Fruit fly (Drosophila melanogaster) whole organism, embryonic: ENCODE data around the gene mRpL37.

Experiments used
- Asciz ChIP-seq: fragments of 200-800 bp; sonication (Bioruptor generic); optimal IDR thresholded peaks from 2 replicates; lab custom pipeline; 2017; ENCODE audit warnings: missing biosample characterization, mild to moderate bottlenecking, missing genetic modification characterization, missing genetic modification reagents
- Bgb ChIP-seq: fragments of 200-800 bp; sonication (Bioruptor generic); IDR thresholded peaks from 2 replicates; pipeline ENCODE4 v1.3.6; 2022; ENCODE audit warnings: missing biosample characterization, missing genetic modification characterization; ENCODE audit not compliant: partially characterized antibody
- BtbVII ChIP-seq: fragments of 200-800 bp; sonication (Bioruptor generic); optimal IDR thresholded peaks from 3 replicates; lab custom pipeline; 2017; ENCODE audit warnings: missing biosample characterization, mild to moderate bottlenecking, missing genetic modification characterization
- CG11695 ChIP-seq: fragments of 200-800 bp; sonication (Bioruptor generic); IDR thresholded peaks from 3 replicates; pipeline ENCODE4 v1.3.6; 2022; ENCODE audit warnings: missing biosample characterization, missing genetic modification characterization
- CG12071 ChIP-seq: fragments of 200-800 bp; sonication (Bioruptor generic); optimal IDR thresholded peaks from 3 replicates; lab custom pipeline; 2018; ENCODE audit warnings: missing biosample characterization, mild to moderate bottlenecking, missing genetic modification characterization
- CG12659 ChIP-seq: fragments of 200-800 bp; sonication (Bioruptor generic); optimal IDR thresholded peaks from 3 replicates; lab custom pipeline; 2017; ENCODE audit warnings: mild to moderate bottlenecking, missing biosample characterization, missing genetic modification reagents, missing genetic modification characterization
- CG15011 ChIP-seq: fragments of 200-800 bp; sonication (Bioruptor generic); optimal IDR thresholded peaks from 3 replicates; lab custom pipeline; 2018; ENCODE audit warnings: missing biosample characterization, mild to moderate bottlenecking, missing genetic modification characterization
- CG16813 ChIP-seq: fragments of 200-800 bp; sonication (Bioruptor generic); IDR thresholded peaks from 3 replicates; pipeline ENCODE4 v1.3.6; 2022; ENCODE audit warnings: missing biosample characterization, missing genetic modification characterization; ENCODE audit not compliant: partially characterized antibody
- CG17385 ChIP-seq: fragments of 200-800 bp; sonication (Bioruptor generic); optimal IDR thresholded peaks from 3 replicates; lab custom pipeline; 2018; ENCODE audit warnings: missing biosample characterization, mild to moderate bottlenecking, missing genetic modification characterization
- CG17802 ChIP-seq: fragments of 200-800 bp; sonication (Bioruptor generic); optimal IDR thresholded peaks from 2 replicates; lab custom pipeline; 2018; ENCODE audit warnings: missing biosample characterization, mild to moderate bottlenecking, missing genetic modification characterization, moderate library complexity
- CG3163 ChIP-seq: fragments of 200-800 bp; sonication (Bioruptor generic); optimal IDR thresholded peaks from 3 replicates; lab custom pipeline; 2016; ENCODE audit warnings: missing biosample characterization, missing genetic modification characterization
- CG34376 ChIP-seq: fragments of 200-800 bp; sonication (Bioruptor generic); optimal IDR thresholded peaks from 2 replicates; lab custom pipeline; 2018; ENCODE audit warnings: missing biosample characterization, mild to moderate bottlenecking, missing genetic modification characterization
- CG4730 ChIP-seq: fragments of 200-800 bp; sonication (Bioruptor generic); IDR thresholded peaks from 2 replicates; pipeline ENCODE4 v1.3.6; 2022; ENCODE audit warnings: missing biosample characterization, missing genetic modification characterization
- CG5180 ChIP-seq: fragments of 200-800 bp; sonication (Bioruptor generic); optimal IDR thresholded peaks from 3 replicates; lab custom pipeline; 2017; ENCODE audit warnings: missing biosample characterization, missing genetic modification characterization, mild to moderate bottlenecking, moderate library complexity, missing genetic modification reagents
- CG6765 ChIP-seq: fragments of 200-800 bp; sonication (Bioruptor generic); optimal IDR thresholded peaks from 3 replicates; lab custom pipeline; 2017; ENCODE audit warnings: missing biosample characterization, mild to moderate bottlenecking, missing genetic modification characterization
- CG9932 ChIP-seq: fragments of 200-800 bp; sonication (Bioruptor generic); IDR thresholded peaks from 2 replicates; pipeline ENCODE4 v1.3.6; 2022; ENCODE audit warnings: missing biosample characterization, missing genetic modification characterization
- Deaf1 ChIP-seq: fragments of 200-800 bp; optimal IDR thresholded peaks from 3 replicates; lab custom pipeline; 2019; ENCODE audit warnings: missing biosample characterization, mild to moderate bottlenecking, missing genetic modification characterization, moderate library complexity
- Dll ChIP-seq: fragments of 200-800 bp; sonication (Bioruptor generic); IDR thresholded peaks from 4 replicates; pipeline ENCODE4 v1.3.6; 2022; ENCODE audit warnings: missing biosample characterization, missing genetic modification characterization; ENCODE audit not compliant: partially characterized antibody
- Ets65A ChIP-seq: fragments of 200-800 bp; sonication (Bioruptor generic); peaks from one replicate; lab custom pipeline; 2016; ENCODE audit warnings: missing biosample characterization, missing genetic modification characterization
- H2.0 ChIP-seq: fragments of 200-800 bp; sonication (Bioruptor generic); IDR thresholded peaks from 2 replicates; pipeline ENCODE4 v1.3.6; 2022; ENCODE audit warnings: missing biosample characterization, missing genetic modification characterization
- HLH4C ChIP-seq: fragments of 200-800 bp; sonication (Bioruptor generic); IDR thresholded peaks from 3 replicates; pipeline ENCODE4 v1.3.6; 2022; ENCODE audit warnings: missing biosample characterization, missing genetic modification characterization; ENCODE audit not compliant: partially characterized antibody
- HLH54F ChIP-seq: fragments of 200-800 bp; sonication (Bioruptor generic); optimal IDR thresholded peaks from 3 replicates; lab custom pipeline; 2016; ENCODE audit warnings: missing biosample characterization, missing genetic modification characterization
- Lpt ChIP-seq: fragments of >200 bp; optimal IDR thresholded peaks from 2 replicates; lab custom pipeline; 2018; ENCODE audit warnings: missing biosample characterization, missing genetic modification characterization
- Pdp1 ChIP-seq, 2 experiments: fragments of 200-800 bp; sonication (Bioruptor generic); optimal IDR thresholded peaks; 3 replicates each; lab custom pipeline; 2016; ENCODE audit warnings: missing biosample characterization in 2 of 2, missing genetic modification characterization in 2 of 2, mild to moderate bottlenecking in 1 of 2, moderate library complexity in 1 of 2
- Xrp1 ChIP-seq: fragments of 200-800 bp; sonication (Bioruptor generic); IDR thresholded peaks from 2 replicates; pipeline ENCODE4 v1.3.6; 2022; ENCODE audit warnings: missing biosample characterization, missing genetic modification characterization
- bab2 ChIP-seq: fragments of 200-800 bp; sonication (Bioruptor generic); optimal IDR thresholded peaks from 2 replicates; lab custom pipeline; 2016; ENCODE audit warnings: missing biosample characterization, missing genetic modification characterization
- bsh ChIP-seq, 2 experiments: fragments of 200-800 bp; sonication (Bioruptor generic); optimal IDR thresholded peaks; 2 replicates each; lab custom pipeline; 2017 to 2018; ENCODE audit warnings: mild to moderate bottlenecking in 2 of 2, missing biosample characterization in 2 of 2, missing genetic modification characterization in 2 of 2, moderate library complexity in 1 of 2
- cg ChIP-seq: fragments of 200-800 bp; sonication (Bioruptor generic); optimal IDR thresholded peaks from 3 replicates; lab custom pipeline; 2019; ENCODE audit warnings: missing biosample characterization, mild to moderate bottlenecking, missing genetic modification characterization, moderate library complexity
- chm ChIP-seq: fragments of 200-800 bp; sonication (Bioruptor generic); IDR thresholded peaks from 2 replicates; pipeline ENCODE4 v1.3.6; 2022; ENCODE audit warnings: missing biosample characterization, missing genetic modification characterization
- gce ChIP-seq: fragments of 200-800 bp; sonication (Bioruptor generic); IDR thresholded peaks from 3 replicates; pipeline ENCODE4 v1.3.6; 2022; ENCODE audit warnings: missing biosample characterization, missing genetic modification characterization
- grn ChIP-seq: fragments of 200-800 bp; sonication (Bioruptor generic); optimal IDR thresholded peaks from 3 replicates; lab custom pipeline; 2017; ENCODE audit warnings: missing biosample characterization, missing genetic modification characterization
- gsb-n ChIP-seq: fragments of 200-800 bp; sonication (Bioruptor generic); optimal IDR thresholded peaks from 3 replicates; lab custom pipeline; 2018; ENCODE audit warnings: missing biosample characterization, mild to moderate bottlenecking, missing genetic modification characterization
- kni ChIP-seq: fragments of 200-800 bp; sonication (Bioruptor generic); optimal IDR thresholded peaks from 3 replicates; lab custom pipeline; 2017; ENCODE audit warnings: mild to moderate bottlenecking, missing biosample characterization, missing genetic modification reagents, missing genetic modification characterization
- mirr ChIP-seq: fragments of 200-800 bp; sonication (Bioruptor generic); optimal IDR thresholded peaks from 3 replicates; lab custom pipeline; 2018; ENCODE audit warnings: missing biosample characterization, mild to moderate bottlenecking, missing genetic modification characterization
- nmo ChIP-seq: fragments of 200-800 bp; sonication (Bioruptor generic); optimal IDR thresholded peaks from 2 replicates; lab custom pipeline; 2018; ENCODE audit warnings: missing biosample characterization, mild to moderate bottlenecking, missing genetic modification characterization, moderate library complexity
- nom ChIP-seq: fragments of 200-800 bp; sonication (Bioruptor generic); optimal IDR thresholded peaks from 2 replicates; lab custom pipeline; 2017; ENCODE audit warnings: missing biosample characterization, missing genetic modification characterization, mild to moderate bottlenecking, moderate library complexity, missing genetic modification reagents
- pita ChIP-seq: fragments of 200-800 bp; sonication (Bioruptor generic); optimal IDR thresholded peaks from 2 replicates; lab custom pipeline; 2017; ENCODE audit warnings: missing biosample characterization, mild to moderate bottlenecking, missing genetic modification characterization
- salm ChIP-seq: fragments of 200-800 bp; sonication (Bioruptor generic); optimal IDR thresholded peaks from 2 replicates; lab custom pipeline; 2018; ENCODE audit warnings: missing biosample characterization, mild to moderate bottlenecking, missing genetic modification characterization
- sim ChIP-seq: fragments of 200-800 bp; sonication (Bioruptor generic); IDR thresholded peaks from 2 replicates; pipeline ENCODE4 v1.3.6; 2022; ENCODE audit warnings: missing biosample characterization, missing genetic modification characterization
- sna ChIP-seq: fragments of 200-800 bp; sonication (Bioruptor generic); IDR thresholded peaks from 2 replicates; pipeline ENCODE4 v1.3.6; 2022; ENCODE audit warnings: missing biosample characterization, missing genetic modification characterization; ENCODE audit not compliant: partially characterized antibody
- sob ChIP-seq: fragments of 200-800 bp; sonication (Bioruptor generic); IDR thresholded peaks from 2 replicates; pipeline ENCODE4 v1.3.6; 2022; ENCODE audit warnings: missing biosample characterization, missing genetic modification characterization
- tio ChIP-seq: fragments of 200-800 bp; sonication (Bioruptor generic); optimal IDR thresholded peaks from 2 replicates; lab custom pipeline; 2017; ENCODE audit warnings: missing biosample characterization, missing genetic modification characterization, inconsistent platforms
- unc-4 ChIP-seq: fragments of 200-800 bp; sonication (Bioruptor generic); IDR thresholded peaks from 2 replicates; pipeline ENCODE4 v1.3.6; 2022; ENCODE audit warnings: missing biosample characterization, missing genetic modification characterization; ENCODE audit not compliant: partially characterized antibody
- vvl ChIP-seq: fragments of 200-800 bp; sonication (Bioruptor generic); IDR thresholded peaks from 2 replicates; pipeline ENCODE4 v1.3.6; 2022; ENCODE audit warnings: missing biosample characterization, missing genetic modification characterization
- z ChIP-seq: fragments of 200-800 bp; sonication (Bioruptor generic); IDR thresholded peaks from 3 replicates; pipeline ENCODE4 v1.3.6; 2022; ENCODE audit warnings: missing biosample characterization, missing genetic modification characterization

Gene mRpL37

DNA sequence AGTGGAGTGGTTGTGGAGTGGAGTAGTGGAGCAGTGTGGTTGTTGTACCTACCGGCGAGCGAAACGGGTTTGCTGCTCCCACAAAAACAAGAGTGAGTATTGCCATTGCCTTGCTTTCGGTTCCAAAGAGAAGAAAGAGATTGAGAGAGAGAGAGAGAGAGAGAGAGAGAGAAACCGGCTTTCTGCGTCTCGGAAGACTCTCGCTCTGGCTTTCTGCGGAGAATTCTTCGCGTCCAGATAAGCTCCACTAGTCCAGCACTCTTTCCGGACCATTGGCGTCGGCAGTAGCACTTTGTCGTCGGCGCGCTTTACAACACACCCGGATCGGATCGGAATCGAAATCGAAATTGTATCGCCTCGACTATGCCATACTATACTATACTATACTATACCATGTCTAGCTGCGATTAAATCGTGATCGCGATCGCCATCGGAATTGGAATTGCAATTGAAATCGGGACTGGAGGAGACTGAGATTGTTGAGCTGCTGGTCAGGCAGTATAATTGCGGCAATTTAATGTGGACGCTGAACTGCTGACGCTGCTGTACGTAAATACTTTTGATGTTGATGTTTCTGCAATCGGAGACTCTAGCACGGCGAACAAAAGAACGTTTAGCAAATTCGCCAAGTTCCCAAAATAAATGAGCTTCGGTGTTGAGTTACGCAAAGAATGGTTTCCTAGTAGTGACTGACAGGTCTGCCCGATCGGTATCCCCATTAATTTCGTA, 43.1 kb upstream of the mRpL37 start, which contains the start of gene Cad86C (continued):
- TF ChIP-seq unc-4 (GFP tag; lab: Robert Waterston, UW) (peak; percentile 45; the same call in 1 of the 2 replicates), gsb-n (tag; lab: Kevin White, UChicago) (no peak), CG3163 (GFP tag; lab: Kevin White, UChicago) (peak; percentile 23), Dll (peak; percentile 58; the same call in 2 of the 4 replicates), Lpt (GFP tag; lab: Kevin White, UChicago) (no peak), H2.0 (GFP tag; lab: Robert Waterston, UW) (no peak), bsh (GFP tag; optimal IDR thresholded peaks at IDR 0.05; lab: Kevin White, UChicago) (peak in 1 of 2 experiments; percentile 43), cg (GFP tag; lab: Kevin White, UChicago) (no peak), chm (GFP tag; lab: Robert Waterston, UW) (no peak), mirr (GFP tag; lab: Kevin White, UChicago) (peak; percentile 15), bab2 (GFP tag; lab: Kevin White, UChicago) (no peak), CG5180 (peak; percentile 43), CG17802 (tag; lab: Kevin White, UChicago) (no peak), Deaf1 (peak; percentile 31), salm (tag; lab: Kevin White, UChicago) (no peak), BtbVII (peak; percentile 13), CG6765 (peak; percentile 2), CG11695 (peak; percentile 38; the same call in 1 of the 3 replicates), vvl (GFP tag; lab: Robert Waterston, UW) (peak; percentile 49; the same call in 1 of the 2 replicates), tio (GFP tag; lab: Kevin White, UChicago) (no peak), Asciz (peak; percentile 11), CG16813 (GFP tag; lab: Robert Waterston, UW) (peak; percentile 47; the same call in 1 of the 3 replicates), sob (GFP tag; lab: Robert Waterston, UW) (peak; percentile 25; the same call in 1 of the 2 replicates), sim (peak; percentile 11; the same call in 1 of the 2 replicates), CG17385 (GFP tag; lab: Kevin White, UChicago) (peak; percentile 12), CG9932 (GFP tag; lab: Robert Waterston, UW) (0 out of 2 replicates have a peak, but pooled peaks have one; percentile 42), Ets65A (GFP tag; lab: Kevin White, UChicago) (peak; percentile 13), kni (GFP tag; lab: Kevin White, UChicago) (peak; percentile 63), HLH54F (GFP tag; lab: Kevin White, UChicago) (no peak), HLH4C (GFP tag; lab: Robert Waterston, UW) (peak; percentile 75), sna (GFP tag; lab: Robert Waterston, UW) (peak; percentile 67), z (peak; percentile 86), Bgb (GFP tag; lab: Robert Waterston, UW) (peak; percentile 69), gce (no peak), Pdp1 (GFP tag; optimal IDR thresholded peaks at IDR 0.05; lab: Kevin White, UChicago) (no peak), CG15011 (GFP tag; lab: Kevin White, UChicago) (no peak), CG34376 (GFP tag; lab: Kevin White, UChicago) (peak; percentile 19), CG4730 (GFP tag; lab: Robert Waterston, UW) (no peak), CG12071 (GFP tag; lab: Kevin White, UChicago) (peak; percentile 30), nom (GFP tag; lab: Kevin White, UChicago) (peak; percentile 85), CG12659 (GFP tag; lab: Kevin White, UChicago) (no peak), nmo (GFP tag; lab: Kevin White, UChicago) (no peak), grn (GFP tag; lab: Kevin White, UChicago) (peak; percentile 36), Xrp1 (GFP tag; lab: Robert Waterston, UW) (peak; percentile 6; the same call in 1 of the 2 replicates), pita (GFP tag; lab: Kevin White, UChicago) (no peak)
